Worm (Caenorhabditis elegans): ENCODE measurements around the gene uvs-1.

Gene uvs-1

ce11 chrV:7776029-7776628, 27.9 kb downstream of the uvs-1 start, which contains the start of the genes rpl-39 and rps-30 (continued):
- TF ChIP-seq attf-3 (GFP tag; conservative IDR thresholded peaks at IDR 0.05) (0 out of 2 replicates have a peak, but pooled peaks have one; percentile 27), dox-1 (GFP tag; IDR thresholded peaks at IDR 0.05) (no peak; the same call in 1 of the 2 replicates), ZK185.1 (tag; optimal IDR thresholded peaks at IDR 0.05; ENCODE audit: poor library complexity, severe bottlenecking) (peak; percentile 52), lin-26 (GFP tag; IDR thresholded peaks at IDR 0.05) (no peak), lin-35 (GFP tag; optimal IDR thresholded peaks at IDR 0.05) (peak in 1 of 3 experiments; percentile 53), Y67H2A.10 (GFP tag; conservative IDR thresholded peaks at IDR 0.05) (peak; percentile 53; the same call in 1 of the 2 replicates), D2030.7 (GFP tag; IDR thresholded peaks at IDR 0.05) (peak; percentile 74), ztf-22 (GFP tag; optimal IDR thresholded peaks at IDR 0.05) (no peak), snpc-4 (GFP tag; optimal IDR thresholded peaks at IDR 0.05) (peak; percentile 28), snpc-4 (tag; optimal IDR thresholded peaks at IDR 0.05) (peak in 3 of 4 experiments; percentile 47 to 73 (median 53)), madf-3 (GFP tag; IDR thresholded peaks at IDR 0.05) (peak; percentile 79; the same call in 1 of the 2 replicates), ztf-26 (tag; optimal IDR thresholded peaks at IDR 0.05) (peak; percentile 30), pha-4 (tag; optimal IDR thresholded peaks at IDR 0.05) (peak; percentile 29), mcd-1 (GFP tag; IDR thresholded peaks at IDR 0.05) (peak; percentile 80), mes-4 (tag; optimal IDR thresholded peaks at IDR 0.05) (no peak), tbp1 (GFP tag; optimal IDR thresholded peaks at IDR 0.05) (peak; percentile 56), lsl-1 (GFP tag; optimal IDR thresholded peaks at IDR 0.05) (peak; percentile 33), madf-6 (GFP tag; IDR thresholded peaks at IDR 0.05) (peak; percentile 46; the same call in 1 of the 2 replicates), gei-17 (GFP tag; optimal IDR thresholded peaks at IDR 0.05) (no peak), attf-6 (GFP tag; IDR thresholded peaks at IDR 0.05) (no peak), ceh-27 (GFP tag; optimal IDR thresholded peaks at IDR 0.05) (peak; percentile 59), lin-40 (tag; optimal IDR thresholded peaks at IDR 0.05) (peak; percentile 53), C17E4.6 (GFP tag; IDR thresholded peaks at IDR 0.05) (peak; percentile 10; the same call in 1 of the 2 replicates), K11D2.4 (GFP tag; IDR thresholded peaks at IDR 0.05) (peak; percentile 72), ceh-91 (GFP tag; IDR thresholded peaks at IDR 0.05) (peak; percentile 78), cebp-1 (GFP tag; IDR thresholded peaks at IDR 0.05) (peak; percentile 24; the same call in 1 of the 2 replicates), cebp-1 (tag; optimal IDR thresholded peaks at IDR 0.05) (peak; percentile 67), F55B11.4 (tag; optimal IDR thresholded peaks at IDR 0.05; ENCODE audit: borderline replicate concordance, insufficient read depth) (no peak), sea-2 (GFP tag; IDR thresholded peaks at IDR 0.05) (no peak), B0261.1 (tag; optimal IDR thresholded peaks at IDR 0.05) (no peak), atf-7 (tag; optimal IDR thresholded peaks at IDR 0.05) (no peak), snpc-1.3 (tag; optimal IDR thresholded peaks at IDR 0.05; ENCODE audit: insufficient read depth) (peak; percentile 56), snpc-3.4 (tag; optimal IDR thresholded peaks at IDR 0.05) (peak; percentile 16), tlf-1 (GFP tag; optimal IDR thresholded peaks at IDR 0.05) (peak; percentile 56), madf-10 (tag; optimal IDR thresholded peaks at IDR 0.05) (peak; percentile 43), attf-5 (GFP tag; optimal IDR thresholded peaks at IDR 0.05) (peak; percentile 77)

DNA sequence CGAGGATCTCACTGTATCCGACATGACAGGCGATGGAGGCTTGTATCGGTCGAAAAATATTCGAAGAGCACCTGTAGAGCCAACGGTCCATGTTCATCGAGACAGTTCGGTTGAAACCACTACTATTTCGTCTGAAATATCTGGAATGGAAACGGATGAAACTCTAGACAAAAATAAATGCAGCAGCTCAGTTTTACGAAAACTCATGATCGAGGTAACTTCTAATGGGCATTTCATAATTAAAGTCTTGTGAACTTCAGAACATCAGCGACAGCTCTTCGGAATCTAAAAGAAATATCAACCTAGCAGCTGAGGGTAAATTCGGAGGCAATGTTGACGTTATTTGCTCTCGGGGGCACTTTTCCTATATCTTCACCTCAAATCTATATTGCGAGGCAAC, 28.8 kb downstream of the uvs-1 start:
- TF ChIP-seq let-526 (GFP tag; IDR thresholded peaks at IDR 0.05) (no peak), hsf-1 (GFP tag; IDR thresholded peaks at IDR 0.05) (0 out of 2 replicates have a peak, but pooled peaks have one; percentile 66), unc-62 (GFP tag; optimal IDR thresholded peaks at IDR 0.05) (no peak), B0336.3 (GFP tag; IDR thresholded peaks at IDR 0.05) (peak; percentile 75), bed-2 (GFP tag; IDR thresholded peaks at IDR 0.05) (no peak), aptf-2 (GFP tag; conservative IDR thresholded peaks at IDR 0.05) (no peak), attf-6 (GFP tag; IDR thresholded peaks at IDR 0.05) (peak; percentile 16; the same call in 1 of the 2 replicates), F55B11.4 (tag; optimal IDR thresholded peaks at IDR 0.05; ENCODE audit: borderline replicate concordance, insufficient read depth) (no peak), xnd-1 (tag; optimal IDR thresholded peaks at IDR 0.05) (no peak), mcd-1 (GFP tag; IDR thresholded peaks at IDR 0.05) (peak; percentile 21; the same call in 1 of the 2 replicates), Y53G8AR.9 (GFP tag; conservative IDR thresholded peaks at IDR 0.05) (0 out of 2 replicates have a peak, but pooled peaks have one; percentile 27), ets-4 (GFP tag; optimal IDR thresholded peaks at IDR 0.05) (no peak), F33H1.4 (GFP tag; IDR thresholded peaks at IDR 0.05) (peak; percentile 8; the same call in 1 of the 2 replicates), dox-1 (GFP tag; IDR thresholded peaks at IDR 0.05) (peak; percentile 28; the same call in 1 of the 2 replicates), tlf-1 (GFP tag; optimal IDR thresholded peaks at IDR 0.05) (peak; percentile 20), lin-54 (GFP tag; optimal IDR thresholded peaks at IDR 0.05) (peak; percentile 2), madf-6 (GFP tag; IDR thresholded peaks at IDR 0.05) (peak; percentile 48; the same call in 1 of the 2 replicates)
